Fruit fly (Drosophila melanogaster): ENCODE measurements around the gene scu.

scu gene

DNA sequence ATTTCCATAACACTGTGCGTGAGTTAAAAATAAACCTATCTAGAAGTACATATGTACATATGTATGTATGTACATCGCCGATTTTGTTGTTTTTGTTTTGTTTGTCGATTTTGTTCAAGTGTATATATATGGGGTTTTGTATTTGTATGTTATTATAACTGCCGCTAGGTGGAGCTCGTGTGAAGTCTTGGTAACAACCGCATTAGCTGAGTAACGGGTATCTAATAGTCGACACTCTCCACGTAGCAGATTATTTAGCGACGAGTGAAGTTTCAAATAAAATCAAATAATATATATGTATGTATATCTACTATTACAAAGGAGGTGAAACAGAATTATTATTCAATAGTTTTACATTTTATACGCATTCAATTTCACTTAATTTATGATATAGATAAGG, 38.2 kb downstream of the scu start:
- no peak for TF ChIP-seq Crg-1 (GFP tag; optimal IDR thresholded peaks at IDR 0.05)
- TF ChIP-seq bab1 (GFP tag; optimal IDR thresholded peaks at IDR 0.05), result no peak
- TF ChIP-seq toe (GFP tag; optimal IDR thresholded peaks at IDR 0.05), result no peak
- no peak for TF ChIP-seq pad (GFP tag; optimal IDR thresholded peaks at IDR 0.05)
- no peak for TF ChIP-seq Clk (GFP tag; optimal IDR thresholded peaks at IDR 0.05)
- no peak for TF ChIP-seq tj (GFP tag; optimal IDR thresholded peaks at IDR 0.05)
- TF ChIP-seq cnc (optimal IDR thresholded peaks at IDR 0.05), result no peak
- no peak for TF ChIP-seq CG5204 (GFP tag; optimal IDR thresholded peaks at IDR 0.05)
- no peak for TF ChIP-seq CG7101 (tag; optimal IDR thresholded peaks at IDR 0.05)

DNA sequence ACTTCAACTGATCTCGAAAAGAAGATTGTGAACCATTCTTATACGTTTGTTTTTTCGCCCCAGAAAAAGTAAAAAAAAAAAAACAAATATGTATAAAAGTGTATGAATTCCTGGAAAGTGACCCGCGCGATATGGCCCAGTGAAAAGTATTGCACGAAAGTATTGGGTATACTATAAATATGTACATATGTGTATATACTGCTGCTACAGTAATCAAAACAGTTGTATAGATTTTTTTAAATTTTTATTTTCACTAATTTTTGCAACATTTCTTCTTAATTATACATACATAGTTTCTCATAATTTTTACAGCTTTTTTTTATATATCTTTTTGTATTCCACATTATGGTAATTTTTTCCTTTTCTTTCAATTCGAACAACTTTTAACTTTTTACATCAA, 39.1 kb downstream of the scu start, which contains the start of gene CG43133:
TSS of gene CG43133 (minus strand) at position 11 of the 400 bp plus-strand sequence.
- no peak for TF ChIP-seq pad (GFP tag; optimal IDR thresholded peaks at IDR 0.05)
- no peak for TF ChIP-seq cic (GFP tag; optimal IDR thresholded peaks at IDR 0.05)
- TF ChIP-seq bab1 (GFP tag; optimal IDR thresholded peaks at IDR 0.05), result no peak
- no peak for TF ChIP-seq Hr96 (GFP tag; optimal IDR thresholded peaks at IDR 0.05)
- TF ChIP-seq tj (GFP tag; optimal IDR thresholded peaks at IDR 0.05), result no peak
- TF ChIP-seq toe (GFP tag; optimal IDR thresholded peaks at IDR 0.05), result no peak
- no peak for TF ChIP-seq CG7045 (GFP tag; optimal IDR thresholded peaks at IDR 0.05)
- TF ChIP-seq ovo (GFP tag; optimal IDR thresholded peaks at IDR 0.05), result no peak
- no peak for TF ChIP-seq CG7101 (tag; optimal IDR thresholded peaks at IDR 0.05)
- no peak for TF ChIP-seq Clk (GFP tag; optimal IDR thresholded peaks at IDR 0.05)
- TF ChIP-seq CG5204 (GFP tag; optimal IDR thresholded peaks at IDR 0.05), result no peak
- no peak for TF ChIP-seq Mnt (GFP tag; optimal IDR thresholded peaks at IDR 0.05)

DNA sequence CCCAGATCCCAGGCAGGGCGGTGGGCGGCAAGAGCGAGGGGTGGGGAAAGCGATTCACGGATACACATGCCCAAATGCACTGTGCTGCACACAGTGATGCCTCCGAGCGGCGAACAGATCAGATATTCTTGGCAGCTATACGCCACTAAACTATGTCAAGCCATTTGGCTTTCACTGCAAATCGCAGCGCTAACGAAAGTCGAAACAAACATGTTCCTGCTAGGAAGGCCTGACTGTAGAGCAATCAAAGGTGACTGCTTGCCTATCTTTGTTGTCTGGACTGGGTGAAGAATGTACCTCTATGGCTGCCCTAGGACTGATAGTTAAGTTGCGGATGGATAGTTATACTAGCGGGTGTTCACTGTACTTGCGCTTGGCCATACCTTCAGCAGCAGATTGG, 45.0 kb downstream of the scu start:
- TF ChIP-seq toe (GFP tag; optimal IDR thresholded peaks at IDR 0.05) (no peak), pad (GFP tag; optimal IDR thresholded peaks at IDR 0.05) (no peak), CG14711 (tag; optimal IDR thresholded peaks at IDR 0.05) (no peak), Mnt (GFP tag; optimal IDR thresholded peaks at IDR 0.05) (no peak), Hr96 (GFP tag; optimal IDR thresholded peaks at IDR 0.05) (no peak), cnc (optimal IDR thresholded peaks at IDR 0.05) (no peak), CG7101 (tag; optimal IDR thresholded peaks at IDR 0.05) (no peak), CG12768 (GFP tag; optimal IDR thresholded peaks at IDR 0.05) (no peak), CG5204 (GFP tag; optimal IDR thresholded peaks at IDR 0.05) (no peak), CG1620 (GFP tag; optimal IDR thresholded peaks at IDR 0.05) (no peak), cic (GFP tag; optimal IDR thresholded peaks at IDR 0.05) (no peak)

DNA sequence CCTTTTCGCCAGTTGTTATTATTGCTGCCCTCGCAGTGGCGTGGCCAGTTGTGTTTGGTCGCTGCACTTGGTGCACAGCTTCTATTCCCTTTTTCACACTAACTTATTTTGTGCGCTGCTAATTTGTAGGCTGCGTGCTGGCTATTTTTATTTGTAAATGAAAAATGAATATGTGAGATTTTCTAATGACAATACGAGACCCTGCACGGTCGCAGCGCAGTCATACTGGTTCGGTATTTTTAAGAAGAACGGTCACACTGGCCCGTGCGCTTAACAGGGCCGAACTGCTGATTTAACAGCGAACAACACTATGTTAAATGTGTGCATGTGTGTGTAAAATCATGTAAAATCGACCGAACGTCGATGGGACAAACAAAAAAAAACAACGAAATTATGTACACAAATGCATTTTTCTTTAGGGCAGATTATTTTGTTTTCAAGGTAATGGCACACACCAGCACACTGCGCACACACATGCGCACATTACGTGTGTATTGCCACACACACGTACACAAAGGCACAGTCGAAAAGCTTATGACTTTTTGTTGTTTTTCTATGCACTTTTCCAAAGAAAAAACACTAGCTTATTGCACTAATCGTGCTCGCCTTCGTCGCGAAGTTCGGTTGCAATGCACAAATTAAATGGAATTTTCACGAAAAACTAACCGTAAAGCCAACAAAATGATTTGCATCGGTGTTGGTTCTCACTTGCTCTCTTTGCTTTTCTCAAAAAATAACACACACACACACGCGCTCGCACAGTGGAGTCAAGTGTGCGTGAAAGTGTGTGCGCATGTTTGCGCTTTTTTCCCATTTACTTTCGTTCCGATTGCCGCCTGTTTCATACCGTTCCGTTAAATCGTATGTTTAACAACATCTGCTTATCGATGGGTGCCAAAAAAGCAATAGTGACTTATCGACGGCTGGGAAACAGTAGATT, 46.1 kb downstream of the scu start, which contains the start of gene ari-1:
TSS of gene ari-1 (minus strand) at position 875 of the 940 bp plus-strand sequence.
- TF ChIP-seq Hr96 (GFP tag; optimal IDR thresholded peaks at IDR 0.05) (no peak), kay (GFP tag; ENCODE audit: borderline replicate concordance) (peak; percentile 50), CG1620 (GFP tag; optimal IDR thresholded peaks at IDR 0.05) (no peak), bab1 (GFP tag; optimal IDR thresholded peaks at IDR 0.05) (peak; percentile 33), tj (GFP tag; optimal IDR thresholded peaks at IDR 0.05) (peak; percentile 87), Mnt (GFP tag; optimal IDR thresholded peaks at IDR 0.05) (peak; percentile 11), ovo (GFP tag; optimal IDR thresholded peaks at IDR 0.05) (peak; percentile 26), CG11617 (GFP tag; optimal IDR thresholded peaks at IDR 0.05) (peak; percentile 28), pad (GFP tag; optimal IDR thresholded peaks at IDR 0.05) (peak; percentile 3)

DNA sequence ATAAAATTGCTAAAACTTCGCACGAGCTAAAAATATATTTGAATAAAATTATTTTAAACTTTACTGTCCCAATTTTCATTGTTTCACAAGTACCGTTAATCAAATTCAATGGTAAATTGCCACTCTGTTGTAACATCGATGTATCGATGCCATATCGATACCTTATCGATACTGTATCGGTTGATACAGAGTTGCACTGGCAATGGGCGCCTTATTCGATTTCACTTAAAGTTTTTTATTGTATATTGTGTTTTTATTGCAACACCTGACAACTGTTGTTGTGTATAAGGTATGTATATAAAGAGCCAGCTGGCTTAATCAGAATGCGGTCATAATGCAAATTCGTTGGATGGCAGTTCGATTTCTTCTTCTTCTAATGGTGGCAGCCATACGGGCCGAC, 47.2 kb downstream of the scu start, which contains the start of gene CG43229:
TSS of gene CG43229 (plus strand) at position 246 of the 400 bp plus-strand sequence.
- TF ChIP-seq ovo (GFP tag; optimal IDR thresholded peaks at IDR 0.05), result peak; percentile 3
- no peak for TF ChIP-seq cnc (optimal IDR thresholded peaks at IDR 0.05)
- TF ChIP-seq CG12768 (GFP tag; optimal IDR thresholded peaks at IDR 0.05), result no peak

DNA sequence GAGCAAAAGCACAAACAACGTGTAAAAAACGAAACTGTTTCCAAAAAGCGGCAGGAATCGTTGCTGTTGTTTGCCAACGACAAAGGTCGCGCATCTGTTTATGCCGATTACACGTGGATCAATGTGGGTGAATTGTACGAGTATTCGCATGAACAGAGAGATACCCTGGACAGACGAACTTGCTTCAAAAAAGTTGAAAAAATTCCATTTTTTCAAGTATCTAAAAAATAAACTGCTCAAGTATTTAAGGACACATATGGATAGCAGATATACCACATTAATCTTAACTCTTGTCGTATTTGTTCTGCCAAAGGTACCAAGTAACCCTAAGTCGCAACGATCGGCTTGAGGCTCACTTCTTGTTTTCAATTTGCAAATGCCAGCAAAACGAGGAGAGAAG, 48.9 kb downstream of the scu start:
- TF ChIP-seq toe (GFP tag; optimal IDR thresholded peaks at IDR 0.05) (no peak), CG11617 (GFP tag; optimal IDR thresholded peaks at IDR 0.05) (no peak), CG7045 (GFP tag; optimal IDR thresholded peaks at IDR 0.05) (no peak), cnc (optimal IDR thresholded peaks at IDR 0.05) (no peak), CG33017 (tag; optimal IDR thresholded peaks at IDR 0.05) (no peak), cic (GFP tag; optimal IDR thresholded peaks at IDR 0.05) (no peak), ovo (GFP tag; optimal IDR thresholded peaks at IDR 0.05) (no peak), kay (GFP tag; ENCODE audit: borderline replicate concordance) (no peak), Hr96 (GFP tag; optimal IDR thresholded peaks at IDR 0.05) (no peak), Mnt (GFP tag; optimal IDR thresholded peaks at IDR 0.05) (no peak), CG14711 (tag; optimal IDR thresholded peaks at IDR 0.05) (no peak), CG7101 (tag; optimal IDR thresholded peaks at IDR 0.05) (no peak), CG1620 (GFP tag; optimal IDR thresholded peaks at IDR 0.05) (no peak), CG5204 (GFP tag; optimal IDR thresholded peaks at IDR 0.05) (no peak), Crg-1 (GFP tag; optimal IDR thresholded peaks at IDR 0.05) (no peak)

Data from whole organism, adult.